Worm (Caenorhabditis elegans) whole organism, L1 larva: ENCODE data around the gene srbc-78.

Experiments used
- C34B4.2 ChIP-seq: sonication (generic microtip); optimal IDR thresholded peaks from 2 replicates; lab custom pipeline; 2017; ENCODE audit warnings: mild to moderate bottlenecking, missing genetic modification characterization, missing compliant biosample characterization
- F16B12.6 ChIP-seq: fragments of 150-350 bp; optimal IDR thresholded peaks from 2 replicates; lab custom pipeline; 2014; ENCODE audit warnings: missing biosample characterization, missing genetic modification characterization
- alr-1 ChIP-seq: fragments of 200-800 bp; sonication (Bioruptor generic); optimal IDR thresholded peaks from 2 replicates; lab custom pipeline; 2018; ENCODE audit warnings: borderline replicate concordance, mild to moderate bottlenecking, missing genetic modification characterization, missing compliant biosample characterization
- ama-1 ChIP-seq: fragments of 150-350 bp; optimal IDR thresholded peaks from 2 replicates; lab custom pipeline; 2014
- ceh-82 ChIP-seq, 3 experiments: fragments of 150-350 bp in 1 of 3; sonication (generic microtip) in 2 of 3; optimal IDR thresholded peaks; 2 replicates each; lab custom pipeline; 2014 to 2017; ENCODE audit warnings: missing biosample characterization in 3 of 3, missing genetic modification characterization in 3 of 3
- ceh-88 ChIP-seq: fragments of 200-800 bp; sonication (Bioruptor generic); IDR thresholded peaks from 2 replicates; pipeline ENCODE4 v1.3.6; 2022; ENCODE audit warnings: missing genetic modification characterization, missing compliant biosample characterization
- ceh-90 ChIP-seq: sonication (generic microtip); optimal IDR thresholded peaks from 2 replicates; lab custom pipeline; 2016; ENCODE audit warnings: missing genetic modification characterization, missing compliant biosample characterization
- ces-1 ChIP-seq: fragments of 150-350 bp; optimal IDR thresholded peaks from 2 replicates; lab custom pipeline; 2014; ENCODE audit warnings: missing biosample characterization, missing genetic modification reagents, missing genetic modification characterization
- efl-1 ChIP-seq, 4 experiments: fragments of 150-350 bp; optimal IDR thresholded peaks in 3 of 4; peaks in 1 of 4; 1 replicate in 1 of 4; 2 replicates in 3 of 4; lab custom pipeline; 2014; ENCODE audit warnings: missing biosample characterization in 2 of 4, missing genetic modification characterization in 2 of 4, missing genetic modification reagents in 2 of 4
- egl-13 ChIP-seq: sonication (generic microtip); optimal IDR thresholded peaks from 2 replicates; lab custom pipeline; 2016; ENCODE audit warnings: missing genotype, missing genetic modification reagents, missing genetic modification characterization, missing compliant biosample characterization
- elt-2 ChIP-seq: sonication (generic microtip); optimal IDR thresholded peaks from 2 replicates; lab custom pipeline; 2016; ENCODE audit warnings: missing genetic modification characterization, mild to moderate bottlenecking, inconsistent platforms, missing compliant biosample characterization, missing genetic modification reagents
- elt-3 ChIP-seq, 6 experiments: fragments of 150-350 bp in 1 of 6; sonication (generic microtip); optimal IDR thresholded peaks; 2 replicates each; lab custom pipeline; 2017 to 2018; ENCODE audit warnings: missing biosample characterization in 6 of 6, missing genetic modification characterization in 6 of 6, inconsistent platforms in 1 of 6
- fkh-10 ChIP-seq: sonication (generic microtip); optimal IDR thresholded peaks from 2 replicates; lab custom pipeline; 2017; ENCODE audit warnings: missing biosample characterization, missing genetic modification reagents, missing genetic modification characterization
- fkh-4 ChIP-seq: sonication (generic microtip); optimal IDR thresholded peaks from 2 replicates; lab custom pipeline; 2016; ENCODE audit warnings: missing compliant biosample characterization, missing genetic modification characterization, borderline replicate concordance
- fkh-8 ChIP-seq: sonication (generic microtip); optimal IDR thresholded peaks from 2 replicates; lab custom pipeline; 2016; ENCODE audit warnings: mild to moderate bottlenecking, missing genetic modification characterization, missing compliant biosample characterization
- fos-1 ChIP-seq: fragments of 150-350 bp; optimal IDR thresholded peaks from 2 replicates; lab custom pipeline; 2014; ENCODE audit warnings: missing biosample characterization, missing genetic modification characterization
- hlh-17 ChIP-seq: fragments of 200-800 bp; sonication (Bioruptor generic); optimal IDR thresholded peaks from 2 replicates; lab custom pipeline; 2018; ENCODE audit warnings: missing genetic modification characterization, mild to moderate bottlenecking, missing compliant biosample characterization, moderate library complexity, borderline replicate concordance
- hlh-4 ChIP-seq: sonication (generic microtip); optimal IDR thresholded peaks from 2 replicates; lab custom pipeline; 2016; ENCODE audit warnings: mild to moderate bottlenecking, missing genetic modification characterization, missing compliant biosample characterization
- hpl-2 ChIP-seq: fragments of 150-350 bp; optimal IDR thresholded peaks from 2 replicates; lab custom pipeline; 2014; ENCODE audit warnings: missing biosample characterization, missing genetic modification reagents, missing genetic modification characterization
- isw-1 ChIP-seq: fragments of 200-800 bp; sonication (Bioruptor generic); IDR thresholded peaks from 2 replicates; pipeline ENCODE4 v1.3.6; 2022; ENCODE audit warnings: missing genetic modification characterization, missing compliant biosample characterization
- jun-1 ChIP-seq: fragments of 150-350 bp; optimal IDR thresholded peaks from 2 replicates; lab custom pipeline; 2014; ENCODE audit warnings: missing biosample characterization, missing genetic modification reagents, missing genetic modification characterization
- lin-14 ChIP-seq: fragments of 200-800 bp; sonication (Bioruptor generic); optimal IDR thresholded peaks from 2 replicates; lab custom pipeline; 2018; ENCODE audit warnings: mild to moderate bottlenecking, missing genetic modification characterization, moderate library complexity, missing compliant biosample characterization
- mdl-1 ChIP-seq, 2 experiments: fragments of 150-350 bp; optimal IDR thresholded peaks; 2 replicates each; lab custom pipeline; 2014 to 2017; ENCODE audit warnings: missing biosample characterization in 2 of 2, missing genetic modification characterization in 2 of 2, inconsistent platforms in 1 of 2
- mep-1 ChIP-seq: fragments of 150-350 bp; optimal IDR thresholded peaks from 2 replicates; lab custom pipeline; 2014; ENCODE audit warnings: missing biosample characterization, missing genetic modification characterization
- nhr-12 ChIP-seq: sonication (generic microtip); optimal IDR thresholded peaks from 2 replicates; lab custom pipeline; 2017; ENCODE audit warnings: missing biosample characterization, missing genetic modification characterization
- nhr-20 ChIP-seq: sonication (generic microtip); optimal IDR thresholded peaks from 2 replicates; lab custom pipeline; 2016; ENCODE audit warnings: mild to moderate bottlenecking, missing genetic modification characterization, missing compliant biosample characterization
- nhr-237 ChIP-seq: fragments of 150-350 bp; optimal IDR thresholded peaks from 2 replicates; lab custom pipeline; 2014; ENCODE audit warnings: missing biosample characterization, missing genetic modification characterization
- nhr-47 ChIP-seq: sonication (generic microtip); optimal IDR thresholded peaks from 2 replicates; lab custom pipeline; 2016; ENCODE audit warnings: mild to moderate bottlenecking, missing genetic modification characterization, moderate library complexity, missing compliant biosample characterization
- nhr-76 ChIP-seq: sonication (generic microtip); optimal IDR thresholded peaks from 2 replicates; lab custom pipeline; 2017; ENCODE audit warnings: missing biosample characterization, missing genetic modification characterization
- nhr-84 ChIP-seq: sonication (generic microtip); optimal IDR thresholded peaks from 2 replicates; lab custom pipeline; 2017; ENCODE audit warnings: missing biosample characterization, missing genetic modification characterization
- nhr-85 ChIP-seq: sonication (generic microtip); peaks from one replicate; lab custom pipeline; 2016; ENCODE audit warnings: missing genetic modification characterization, inconsistent platforms, missing compliant biosample characterization
- nhr-90 ChIP-seq: sonication (generic microtip); optimal IDR thresholded peaks from 2 replicates; lab custom pipeline; 2016; ENCODE audit warnings: mild to moderate bottlenecking, missing genetic modification characterization, missing compliant biosample characterization; ENCODE audit not compliant: poor library complexity
- pqm-1 ChIP-seq: sonication (generic microtip); optimal IDR thresholded peaks from 3 replicates; lab custom pipeline; 2017; ENCODE audit warnings: missing biosample characterization, missing genetic modification characterization
- rnt-1 ChIP-seq: sonication (generic microtip); optimal IDR thresholded peaks from 2 replicates; lab custom pipeline; 2016; ENCODE audit warnings: mild to moderate bottlenecking, missing genetic modification characterization, moderate library complexity, missing compliant biosample characterization
- skn-1 ChIP-seq: fragments of 150-350 bp; optimal IDR thresholded peaks from 2 replicates; lab custom pipeline; 2014; ENCODE audit warnings: missing biosample characterization, missing genetic modification characterization
- sox-4 ChIP-seq: sonication (generic microtip); optimal IDR thresholded peaks from 2 replicates; lab custom pipeline; 2016; ENCODE audit warnings: missing genetic modification characterization, missing compliant biosample characterization
- sup-37 ChIP-seq: fragments of 200-800 bp; sonication (Bioruptor generic); optimal IDR thresholded peaks from 2 replicates; lab custom pipeline; 2018; ENCODE audit warnings: mild to moderate bottlenecking, missing genetic modification characterization, missing compliant biosample characterization
- swsn-7 ChIP-seq: sonication (generic microtip); optimal IDR thresholded peaks from 2 replicates; lab custom pipeline; 2016; ENCODE audit warnings: missing genetic modification characterization, missing compliant biosample characterization
- tbx-2 ChIP-seq: sonication (generic microtip); optimal IDR thresholded peaks from 2 replicates; lab custom pipeline; 2016; ENCODE audit warnings: missing genetic modification characterization, missing compliant biosample characterization
- tlp-1 ChIP-seq: fragments of 150-350 bp; optimal IDR thresholded peaks from 2 replicates; lab custom pipeline; 2014; ENCODE audit warnings: missing biosample characterization, missing genetic modification characterization
- unc-30 ChIP-seq: sonication (generic microtip); optimal IDR thresholded peaks from 2 replicates; lab custom pipeline; 2017; ENCODE audit warnings: missing biosample characterization, missing genetic modification characterization
- unc-62 ChIP-seq: fragments of 150-350 bp; optimal IDR thresholded peaks from 2 replicates; lab custom pipeline; 2014; ENCODE audit warnings: missing biosample characterization, missing genetic modification reagents, missing genetic modification characterization
- unc-86 ChIP-seq: sonication (generic microtip); optimal IDR thresholded peaks from 2 replicates; lab custom pipeline; 2016; ENCODE audit warnings: missing genetic modification characterization, missing compliant biosample characterization
- unc-98 ChIP-seq: fragments of 200-800 bp; sonication (Bioruptor generic); IDR thresholded peaks from 2 replicates; pipeline ENCODE4 v1.3.6; 2022; ENCODE audit warnings: missing genetic modification characterization, missing compliant biosample characterization
- xbp-1 ChIP-seq: sonication (generic microtip); optimal IDR thresholded peaks from 2 replicates; lab custom pipeline; 2016; ENCODE audit warnings: missing genetic modification characterization, missing compliant biosample characterization
- ztf-4 ChIP-seq: fragments of 150-350 bp; optimal IDR thresholded peaks from 2 replicates; lab custom pipeline; 2014; ENCODE audit warnings: missing biosample characterization, missing genetic modification characterization

srbc-78 gene

ce11 chrV:20498980-20499379, 10.0 kb upstream of the srbc-78 start, which contains the start of gene dct-16 (continued):
- TF ChIP-seq egl-13 (tag; lab: Kevin White, UChicago), result no peak
- TF ChIP-seq tlp-1, result no peak
- TF ChIP-seq mdl-1 (tag; optimal IDR thresholded peaks at IDR 0.05; lab: Kevin White, UChicago), result peak in 1 of 2 experiments; percentile 12

DNA sequence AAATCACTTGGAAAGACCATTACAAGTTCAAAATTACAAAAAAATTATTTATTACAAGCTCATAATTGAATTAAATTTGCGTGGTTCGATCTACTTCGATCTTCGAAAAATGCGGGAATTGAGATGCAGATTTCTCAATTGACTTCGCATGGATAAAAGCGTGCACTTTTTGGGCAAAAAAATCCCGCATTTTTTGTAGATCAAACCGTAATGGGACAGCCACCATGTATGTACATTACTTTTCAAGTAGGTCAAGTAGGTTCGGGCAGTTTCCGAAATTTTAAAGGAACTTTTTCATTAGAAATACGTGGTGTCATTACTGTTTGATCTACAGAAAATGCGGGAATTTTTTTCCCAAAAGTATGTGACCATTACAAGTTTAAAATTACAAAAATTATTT, 8.5 kb upstream of the srbc-78 start:
- no peak for TF ChIP-seq ceh-88 (GFP tag; lab: Robert Waterston, UW)
- TF ChIP-seq elt-2 (tag; lab: Kevin White, UChicago), result peak; percentile 38
- TF ChIP-seq efl-1 (optimal IDR thresholded peaks at IDR 0.05; lab: Kevin White, UChicago), result no peak
- peak in 1 of 2 experiments; percentile 25 for TF ChIP-seq efl-1 (GFP tag; optimal IDR thresholded peaks at IDR 0.05 in 1 of 2; lab: Kevin White, UChicago)

ce11 chrV:20493271-20494231, 4.5 kb upstream of the srbc-78 start, which contains the start of gene B0250.5:
TSS of gene B0250.5 (plus strand) at chrV:20493924.
- TF ChIP-seq nhr-76 (tag; lab: Kevin White, UChicago) (no peak), nhr-20 (peak; percentile 56), egl-13 (tag; lab: Kevin White, UChicago) (no peak), rnt-1 (tag; lab: Kevin White, UChicago) (no peak), pqm-1 (tag; lab: Kevin White, UChicago) (no peak), sup-37 (GFP tag; lab: Kevin White, UChicago) (no peak), nhr-12 (tag; lab: Kevin White, UChicago) (no peak), unc-30 (no peak), alr-1 (tag; lab: Kevin White, UChicago) (no peak), fkh-8 (tag; lab: Kevin White, UChicago) (peak; percentile 5), F16B12.6 (tag; lab: Kevin White, UChicago) (peak; percentile 90), tlp-1 (no peak), ztf-4 (tag; lab: Kevin White, UChicago) (no peak), hlh-4 (tag; lab: Kevin White, UChicago) (no peak), unc-62 (GFP tag; lab: Kevin White, UChicago) (no peak), unc-98 (no peak), xbp-1 (peak; percentile 82), efl-1 (optimal IDR thresholded peaks at IDR 0.05; lab: Kevin White, UChicago) (peak; percentile 46 to 73), efl-1 (GFP tag; optimal IDR thresholded peaks at IDR 0.05 in 1 of 2; lab: Kevin White, UChicago) (peak; percentile 72 to 94), ceh-90 (tag; lab: Kevin White, UChicago) (no peak), ces-1 (no peak), skn-1 (tag; lab: Kevin White, UChicago) (no peak), nhr-90 (tag; lab: Kevin White, UChicago) (no peak), hpl-2 (peak; percentile 10), sox-4 (tag; lab: Kevin White, UChicago) (no peak), nhr-47 (peak; percentile 80), unc-86 (peak; percentile 25), mep-1 (tag; lab: Kevin White, UChicago) (peak; percentile 69), lin-14 (GFP tag; lab: Kevin White, UChicago) (no peak), nhr-237 (tag; lab: Kevin White, UChicago) (no peak), ceh-82 (tag; optimal IDR thresholded peaks at IDR 0.05; lab: Kevin White, UChicago) (peak in 2 of 3 experiments; percentile 1 to 28), nhr-85 (tag; lab: Kevin White, UChicago) (peak; percentile 74), mdl-1 (tag; optimal IDR thresholded peaks at IDR 0.05; lab: Kevin White, UChicago) (no peak), fkh-10 (no peak), hlh-17 (GFP tag; lab: Kevin White, UChicago) (no peak), ama-1 (lab: Kevin White, UChicago) (no peak), tbx-2 (tag; lab: Kevin White, UChicago) (peak; percentile 27), jun-1 (tag; lab: Kevin White, UChicago) (no peak), fkh-4 (tag; lab: Kevin White, UChicago) (no peak), C34B4.2 (tag; lab: Kevin White, UChicago) (no peak), isw-1 (GFP tag; lab: Robert Waterston, UW) (peak; percentile 72), nhr-84 (no peak), swsn-7 (peak; percentile 68), fos-1 (no peak), elt-3 (tag; optimal IDR thresholded peaks at IDR 0.05; lab: Kevin White, UChicago) (peak in 1 of 6 experiments; percentile 18)
